Fruit fly (Drosophila melanogaster): ENCODE data around the gene Osi7.

Osi7 gene

DNA sequence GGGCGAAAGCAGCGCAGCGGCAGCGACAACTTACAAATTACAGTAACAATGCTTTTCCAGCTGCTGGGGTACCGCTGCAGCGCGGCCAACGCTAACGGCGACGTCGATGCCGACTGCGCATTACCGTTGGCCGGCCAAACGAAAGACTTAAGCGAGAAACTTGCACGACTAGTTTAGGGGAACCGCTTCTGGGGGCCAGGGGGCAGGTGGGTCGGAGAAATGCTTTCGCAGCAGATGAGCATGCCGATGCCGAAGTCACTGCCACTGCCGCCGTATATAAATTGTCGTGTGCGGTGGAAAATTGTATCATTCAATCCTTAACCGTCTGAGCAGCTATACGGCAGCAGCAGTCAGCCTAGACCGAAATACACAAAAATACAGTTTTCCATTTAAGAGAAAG, at the start of gene Osi7:
Osi7 (plus strand) TSS at position 301 of the 400 bp plus-strand sequence.
- no peak for TF ChIP-seq tj (GFP tag; optimal IDR thresholded peaks at IDR 0.05)
- TF ChIP-seq cic (GFP tag; optimal IDR thresholded peaks at IDR 0.05) = no peak
- no peak for TF ChIP-seq CG12768 (GFP tag; optimal IDR thresholded peaks at IDR 0.05)
- TF ChIP-seq Crg-1 (GFP tag; optimal IDR thresholded peaks at IDR 0.05) = no peak
- TF ChIP-seq CG5204 (GFP tag; optimal IDR thresholded peaks at IDR 0.05) = no peak
- no peak for TF ChIP-seq Hr96 (GFP tag; optimal IDR thresholded peaks at IDR 0.05)
- no peak for TF ChIP-seq toe (GFP tag; optimal IDR thresholded peaks at IDR 0.05)
- no peak for TF ChIP-seq CG14711 (tag; optimal IDR thresholded peaks at IDR 0.05)
- TF ChIP-seq cnc (optimal IDR thresholded peaks at IDR 0.05) = no peak
- no peak for TF ChIP-seq Mnt (GFP tag; optimal IDR thresholded peaks at IDR 0.05)
- no peak for TF ChIP-seq CG33017 (tag; optimal IDR thresholded peaks at IDR 0.05)

dm6 chr3R:6199717-6200116, 49.1 kb upstream of the Osi7 start:
- TF ChIP-seq CG11617 (GFP tag; optimal IDR thresholded peaks at IDR 0.05) (no peak), CG7101 (tag; optimal IDR thresholded peaks at IDR 0.05) (no peak), CG5204 (GFP tag; optimal IDR thresholded peaks at IDR 0.05) (no peak), CG1620 (GFP tag; optimal IDR thresholded peaks at IDR 0.05) (no peak), pad (GFP tag; optimal IDR thresholded peaks at IDR 0.05) (no peak), CG12768 (GFP tag; optimal IDR thresholded peaks at IDR 0.05) (no peak), CG7045 (GFP tag; optimal IDR thresholded peaks at IDR 0.05) (no peak), ovo (GFP tag; optimal IDR thresholded peaks at IDR 0.05) (no peak), tj (GFP tag; optimal IDR thresholded peaks at IDR 0.05) (no peak), cic (GFP tag; optimal IDR thresholded peaks at IDR 0.05) (no peak), toe (GFP tag; optimal IDR thresholded peaks at IDR 0.05) (no peak), bab1 (GFP tag; optimal IDR thresholded peaks at IDR 0.05) (no peak), CG14711 (tag; optimal IDR thresholded peaks at IDR 0.05) (no peak), Clk (GFP tag; optimal IDR thresholded peaks at IDR 0.05) (no peak), kay (GFP tag; ENCODE audit: borderline replicate concordance) (no peak)

DNA sequence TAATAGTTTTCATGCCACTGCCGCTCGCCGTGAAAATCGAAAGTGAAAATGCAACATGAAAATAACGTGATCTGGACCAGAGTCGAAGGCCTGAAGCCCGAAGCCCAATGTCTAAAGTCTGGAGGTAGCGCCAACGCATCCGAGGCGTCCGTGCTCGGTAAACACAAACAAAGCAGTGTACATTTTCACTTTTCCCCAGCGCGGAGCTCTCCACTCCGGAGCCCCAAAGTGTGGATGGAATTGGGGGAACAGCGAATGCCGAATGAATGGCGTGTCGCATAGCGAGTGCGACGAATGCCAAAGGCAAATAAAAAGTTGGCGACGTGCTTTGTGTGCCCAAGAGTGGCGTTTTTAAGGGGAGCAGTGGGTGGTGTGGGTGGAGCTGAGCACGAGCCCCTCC, 45.8 kb upstream of the Osi7 start:
- TF ChIP-seq ovo (GFP tag; optimal IDR thresholded peaks at IDR 0.05) = no peak

DNA sequence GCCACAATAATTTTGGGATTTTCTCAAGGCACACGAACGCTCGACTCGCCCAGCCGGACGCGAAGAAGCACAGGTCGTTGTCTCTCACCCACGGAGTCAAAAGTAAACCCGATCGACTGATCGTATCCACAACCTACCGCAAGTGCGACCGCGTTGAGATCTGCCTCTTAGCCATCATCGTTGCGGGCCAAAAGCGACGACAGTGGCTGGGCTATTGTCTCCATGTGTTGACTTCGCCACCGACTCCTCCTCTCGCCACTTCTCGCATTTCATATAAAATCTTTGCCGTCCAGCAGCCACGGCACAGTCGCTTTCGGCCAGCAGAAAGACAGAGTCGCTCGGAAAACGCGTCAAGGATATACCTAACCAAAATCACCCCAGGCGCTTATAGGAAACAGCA, 39.7 kb upstream of the Osi7 start, which contains the start of gene Osi2:
Osi2 (plus strand) TSS at position 301 of the 400 bp plus-strand sequence.
- TF ChIP-seq CG7045 (GFP tag; optimal IDR thresholded peaks at IDR 0.05) = no peak

DNA sequence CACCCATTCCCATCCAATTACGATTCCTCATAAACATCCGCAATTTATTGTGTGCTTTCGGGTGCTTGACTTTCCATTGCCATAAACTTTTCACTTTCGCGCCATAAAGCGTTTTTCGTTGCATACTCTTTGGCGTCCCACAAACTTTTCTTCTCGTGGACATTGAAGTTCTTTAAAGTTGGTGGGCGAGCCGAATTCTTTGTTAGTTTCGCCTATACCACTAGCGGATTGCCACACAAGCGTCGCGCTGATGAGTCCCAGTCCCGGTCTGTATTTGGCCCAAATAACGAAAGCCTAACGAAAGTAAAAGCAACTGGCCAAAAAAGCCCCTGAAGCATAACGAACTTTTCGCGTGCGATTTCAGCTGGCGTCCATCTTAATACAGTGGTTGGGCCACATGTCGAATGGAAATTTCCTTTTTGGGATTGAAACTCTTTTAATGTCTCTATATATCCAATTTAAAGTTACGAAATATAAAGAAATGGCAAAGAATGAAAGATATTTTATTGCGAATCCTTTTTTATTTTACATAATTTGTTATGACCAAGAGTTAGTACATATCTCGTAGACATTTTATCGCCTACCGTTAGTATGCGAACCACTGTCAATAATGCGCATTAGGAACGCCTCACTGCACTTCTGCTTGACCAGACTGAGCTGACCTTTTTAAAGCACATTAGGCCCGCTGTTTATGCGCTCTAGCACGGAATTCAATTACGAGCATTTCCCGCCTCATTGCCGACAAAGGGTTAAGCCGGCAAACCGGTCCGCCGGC, 38.3 kb upstream of the Osi7 start:
- no peak for TF ChIP-seq kay (GFP tag; ENCODE audit: borderline replicate concordance)
- no peak for TF ChIP-seq Crg-1 (GFP tag; optimal IDR thresholded peaks at IDR 0.05)
- no peak for TF ChIP-seq CG14711 (tag; optimal IDR thresholded peaks at IDR 0.05)
- TF ChIP-seq pad (GFP tag; optimal IDR thresholded peaks at IDR 0.05) = no peak
- no peak for TF ChIP-seq Hr96 (GFP tag; optimal IDR thresholded peaks at IDR 0.05)
- TF ChIP-seq tj (GFP tag; optimal IDR thresholded peaks at IDR 0.05) = no peak
- TF ChIP-seq toe (GFP tag; optimal IDR thresholded peaks at IDR 0.05) = no peak
- TF ChIP-seq bab1 (GFP tag; optimal IDR thresholded peaks at IDR 0.05) = no peak
- no peak for TF ChIP-seq CG1620 (GFP tag; optimal IDR thresholded peaks at IDR 0.05)
- TF ChIP-seq CG12768 (GFP tag; optimal IDR thresholded peaks at IDR 0.05) = no peak
- TF ChIP-seq ovo (GFP tag; optimal IDR thresholded peaks at IDR 0.05) = no peak
- no peak for TF ChIP-seq cnc (optimal IDR thresholded peaks at IDR 0.05)
- TF ChIP-seq cic (GFP tag; optimal IDR thresholded peaks at IDR 0.05) = no peak
- TF ChIP-seq CG11617 (GFP tag; optimal IDR thresholded peaks at IDR 0.05) = no peak
- TF ChIP-seq CG5204 (GFP tag; optimal IDR thresholded peaks at IDR 0.05) = no peak

DNA sequence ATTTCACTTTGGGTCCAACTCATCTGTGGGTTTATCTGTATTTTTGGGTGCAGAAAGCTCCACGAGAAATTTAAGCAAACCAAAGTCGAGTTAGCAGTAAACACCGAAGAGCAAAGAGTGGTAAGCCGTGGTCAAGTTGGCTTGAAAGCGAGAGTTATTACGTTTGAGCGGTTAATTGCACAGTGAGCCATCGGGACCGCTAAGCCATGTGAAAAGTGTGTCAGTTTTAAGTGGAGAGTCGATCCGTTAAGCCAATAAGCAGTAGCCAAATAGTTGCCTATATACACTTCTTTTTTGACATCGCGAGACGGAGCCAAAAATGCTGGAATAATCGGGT, 37.8 kb upstream of the Osi7 start:
- TF ChIP-seq kay (GFP tag; ENCODE audit: borderline replicate concordance) (no peak), CG7101 (tag; optimal IDR thresholded peaks at IDR 0.05) (no peak), CG33017 (tag; optimal IDR thresholded peaks at IDR 0.05) (no peak), CG7045 (GFP tag; optimal IDR thresholded peaks at IDR 0.05) (no peak), CG11617 (GFP tag; optimal IDR thresholded peaks at IDR 0.05) (no peak), cic (GFP tag; optimal IDR thresholded peaks at IDR 0.05) (no peak), Hr96 (GFP tag; optimal IDR thresholded peaks at IDR 0.05) (no peak), bab1 (GFP tag; optimal IDR thresholded peaks at IDR 0.05) (no peak), toe (GFP tag; optimal IDR thresholded peaks at IDR 0.05) (no peak), ovo (GFP tag; optimal IDR thresholded peaks at IDR 0.05) (no peak), CG1620 (GFP tag; optimal IDR thresholded peaks at IDR 0.05) (no peak), Mnt (GFP tag; optimal IDR thresholded peaks at IDR 0.05) (no peak), cnc (optimal IDR thresholded peaks at IDR 0.05) (no peak), CG12768 (GFP tag; optimal IDR thresholded peaks at IDR 0.05) (no peak), tj (GFP tag; optimal IDR thresholded peaks at IDR 0.05) (no peak), Crg-1 (GFP tag; optimal IDR thresholded peaks at IDR 0.05) (no peak), pad (GFP tag; optimal IDR thresholded peaks at IDR 0.05) (no peak), Clk (GFP tag; optimal IDR thresholded peaks at IDR 0.05) (no peak)

dm6 chr3R:6214227-6214626, 34.6 kb upstream of the Osi7 start:
- TF ChIP-seq CG11617 (GFP tag; optimal IDR thresholded peaks at IDR 0.05) = no peak
- no peak for TF ChIP-seq ovo (GFP tag; optimal IDR thresholded peaks at IDR 0.05)

Data from whole organism, adult.